Worm (Caenorhabditis elegans) whole organism, L3 larva: ENCODE results near the gene B0334.13.

ENCODE experiments used
- R02D3.7 ChIP-seq: fragments of 150-350 bp; optimal IDR thresholded peaks from 2 replicates; lab custom pipeline; 2014; ENCODE audit warnings: missing biosample characterization, missing genetic modification characterization
- aly-2 ChIP-seq: fragments of 150-350 bp; optimal IDR thresholded peaks from 2 replicates; lab custom pipeline; 2014; ENCODE audit warnings: missing biosample characterization, missing genetic modification characterization
- ama-1 ChIP-seq: fragments of 150-350 bp; optimal IDR thresholded peaks from 2 replicates; lab custom pipeline; 2018
- pha-4 ChIP-seq: fragments of 150-350 bp; optimal IDR thresholded peaks from 2 replicates; lab custom pipeline; 2014; ENCODE audit warnings: missing biosample characterization, missing genetic modification reagents, missing genetic modification characterization

DNA sequence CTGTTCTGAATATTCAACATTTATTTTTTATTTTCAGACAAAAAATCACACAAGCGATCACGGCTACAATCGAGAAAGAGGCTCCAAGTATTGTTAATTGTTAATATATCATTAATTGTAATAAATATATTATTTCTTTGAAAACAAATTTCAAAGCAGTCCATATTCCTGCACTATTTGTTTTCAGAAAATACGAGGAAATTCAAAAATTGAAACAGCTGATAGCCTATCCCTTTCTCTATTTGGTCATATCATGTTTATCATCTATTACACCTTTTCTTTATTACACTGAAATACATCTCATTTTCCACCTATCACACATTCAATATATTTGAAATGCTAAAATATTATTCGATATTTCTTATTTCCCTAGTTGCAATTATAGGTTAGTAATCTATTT lies 43.1 kb upstream of the B0334.13 start, which contains the start of gene W02B12.13:
- no peak for TF ChIP-seq aly-2
- TF ChIP-seq pha-4 (tag; lab: Kevin White, UChicago) = no peak
- TF ChIP-seq R02D3.7 (tag; lab: Kevin White, UChicago) = no peak
- TF ChIP-seq ama-1 (lab: Kevin White, UChicago) = no peak
